Fruit fly (Drosophila melanogaster) whole organism, pupa: ENCODE data around the gene Cp15.

Source experiments
- CG10348 ChIP-seq: fragments of 200-800 bp; sonication (Bioruptor generic); IDR thresholded peaks from 2 replicates; pipeline ENCODE4 v1.3.6; 2022; ENCODE audit warnings: missing biosample characterization, missing genetic modification characterization
- CG12605 ChIP-seq: fragments of 200-800 bp; sonication (Bioruptor generic); IDR thresholded peaks from 2 replicates; pipeline ENCODE4 v1.3.6; 2022; ENCODE audit warnings: missing biosample characterization, missing genetic modification characterization
- CG13204 ChIP-seq: fragments of 200-800 bp; sonication (Bioruptor generic); optimal IDR thresholded peaks from 2 replicates; lab custom pipeline; 2018; ENCODE audit warnings: missing biosample characterization, mild to moderate bottlenecking, missing genetic modification characterization, moderate library complexity
- CG14655 ChIP-seq: fragments of 200-800 bp; sonication (Bioruptor generic); optimal IDR thresholded peaks from 3 replicates; lab custom pipeline; 2017; ENCODE audit warnings: mild to moderate bottlenecking, missing biosample characterization, missing genetic modification reagents, missing genetic modification characterization
- CG15710 ChIP-seq: fragments of 200-800 bp; sonication (Bioruptor generic); optimal IDR thresholded peaks from 2 replicates; lab custom pipeline; 2018; ENCODE audit warnings: missing biosample characterization, mild to moderate bottlenecking, missing genetic modification characterization, moderate library complexity
- CG17806 ChIP-seq: fragments of 200-800 bp; sonication (Bioruptor generic); optimal IDR thresholded peaks from 2 replicates; lab custom pipeline; 2018; ENCODE audit warnings: missing biosample characterization, mild to moderate bottlenecking, missing genetic modification characterization, moderate library complexity
- CG32121 ChIP-seq: fragments of 200-800 bp; sonication (Bioruptor generic); IDR thresholded peaks from 2 replicates; pipeline ENCODE4 v1.3.6; 2022; ENCODE audit warnings: missing biosample characterization, missing genetic modification characterization
- CG34367 ChIP-seq: fragments of 200-800 bp; sonication (Bioruptor generic); optimal IDR thresholded peaks from 2 replicates; lab custom pipeline; 2018; ENCODE audit warnings: missing biosample characterization, mild to moderate bottlenecking, missing genetic modification characterization
- CG4496 ChIP-seq: fragments of 200-800 bp; sonication (Bioruptor generic); IDR thresholded peaks from 3 replicates; pipeline ENCODE4 v1.3.6; 2022; ENCODE audit warnings: missing biosample characterization, missing genetic modification characterization
- CG8159 ChIP-seq: fragments of 200-800 bp; sonication (Bioruptor generic); optimal IDR thresholded peaks from 3 replicates; lab custom pipeline; 2018; ENCODE audit warnings: missing biosample characterization, mild to moderate bottlenecking, missing genetic modification characterization, moderate library complexity
- CG8301 ChIP-seq: fragments of 200-800 bp; sonication (Bioruptor generic); optimal IDR thresholded peaks from 2 replicates; lab custom pipeline; 2018; ENCODE audit warnings: missing biosample characterization, mild to moderate bottlenecking, missing genetic modification characterization
- CG9948 ChIP-seq: fragments of 200-800 bp; sonication (Bioruptor generic); optimal IDR thresholded peaks from 2 replicates; lab custom pipeline; 2018; ENCODE audit warnings: missing biosample characterization, mild to moderate bottlenecking, missing genetic modification characterization, moderate library complexity
- D1 ChIP-seq: fragments of 200-800 bp; sonication (Bioruptor generic); optimal IDR thresholded peaks from 2 replicates; lab custom pipeline; 2018; ENCODE audit warnings: missing biosample characterization, mild to moderate bottlenecking, missing genetic modification characterization, moderate library complexity
- EcR ChIP-seq: fragments of 200-800 bp; sonication (Bioruptor generic); optimal IDR thresholded peaks from 3 replicates; lab custom pipeline; 2019; ENCODE audit warnings: missing biosample characterization, missing genetic modification characterization, mild to moderate bottlenecking, moderate library complexity, missing genetic modification reagents
- Ets98B ChIP-seq: fragments of 200-800 bp; sonication (Bioruptor generic); IDR thresholded peaks from 2 replicates; pipeline ENCODE4 v1.3.6; 2022; ENCODE audit warnings: missing biosample characterization, missing genetic modification characterization
- Pif1A ChIP-seq: fragments of 200-800 bp; sonication (Bioruptor generic); optimal IDR thresholded peaks from 3 replicates; lab custom pipeline; 2016; ENCODE audit warnings: missing biosample characterization, missing genetic modification characterization
- Pif1B ChIP-seq: fragments of 200-800 bp; sonication (Bioruptor generic); optimal IDR thresholded peaks from 3 replicates; lab custom pipeline; 2016; ENCODE audit warnings: missing biosample characterization, missing genetic modification characterization
- Snoo ChIP-seq: fragments of 200-800 bp; sonication (Bioruptor generic); optimal IDR thresholded peaks from 3 replicates; lab custom pipeline; 2017; ENCODE audit warnings: missing biosample characterization, mild to moderate bottlenecking, missing genetic modification characterization, inconsistent platforms
- fd96Ca ChIP-seq: fragments of 200-800 bp; sonication (Bioruptor generic); IDR thresholded peaks from 3 replicates; pipeline ENCODE4 v1.3.6; 2022; ENCODE audit warnings: missing biosample characterization, missing genetic modification characterization
- gl ChIP-seq: fragments of 200-800 bp; sonication (Bioruptor generic); optimal IDR thresholded peaks from 2 replicates; lab custom pipeline; 2018; ENCODE audit warnings: missing biosample characterization, mild to moderate bottlenecking, missing genetic modification characterization
- rn ChIP-seq: fragments of 200-800 bp; sonication (Bioruptor generic); IDR thresholded peaks from 2 replicates; pipeline ENCODE4 v1.3.6; 2022; ENCODE audit warnings: missing biosample characterization, missing genetic modification characterization

Cp15 gene

dm6 chr3L:8731494-8731994 lies 3.3 kb downstream of the Cp15 start, which contains the start of gene Cp16:
TSS of gene Cp16 (plus strand) at chr3L:8731944.
- TF ChIP-seq CG10348 (GFP tag; lab: Robert Waterston, UW) (no peak), CG12605 (GFP tag; lab: Robert Waterston, UW) (no peak), gl (tag; lab: Kevin White, UChicago) (no peak), CG15710 (tag; lab: Kevin White, UChicago) (no peak), Snoo (tag; lab: Kevin White, UChicago) (no peak), CG8159 (tag; lab: Kevin White, UChicago) (no peak), CG14655 (GFP tag; lab: Kevin White, UChicago) (no peak), CG4496 (GFP tag; lab: Robert Waterston, UW) (no peak), CG34367 (tag; lab: Kevin White, UChicago) (no peak), fd96Ca (GFP tag; lab: Robert Waterston, UW) (no peak), EcR (GFP tag; lab: Kevin White, UChicago) (no peak), Pif1A (GFP tag; lab: Kevin White, UChicago) (no peak), D1 (tag; lab: Kevin White, UChicago) (no peak), CG17806 (no peak), CG9948 (tag; lab: Kevin White, UChicago) (no peak), CG8301 (tag; lab: Kevin White, UChicago) (no peak), CG32121 (no peak), Pif1B (GFP tag; lab: Kevin White, UChicago) (no peak)

dm6 chr3L:8741051-8741468 lies 12.8 kb downstream of the Cp15 start:
- TF ChIP-seq EcR (GFP tag; lab: Kevin White, UChicago) (no peak), CG8301 (tag; lab: Kevin White, UChicago) (no peak), CG32121 (no peak), CG4496 (GFP tag; lab: Robert Waterston, UW) (peak; percentile 46; the same call in 1 of the 3 replicates)

- TF ChIP-seq CG4496 (GFP tag; lab: Robert Waterston, UW) (no peak), Pif1B (GFP tag; lab: Kevin White, UChicago) (no peak), CG17806 (no peak), CG15710 (tag; lab: Kevin White, UChicago) (no peak), CG9948 (tag; lab: Kevin White, UChicago) (no peak), fd96Ca (GFP tag; lab: Robert Waterston, UW) (no peak), D1 (tag; lab: Kevin White, UChicago) (no peak), CG10348 (GFP tag; lab: Robert Waterston, UW) (no peak), CG14655 (GFP tag; lab: Kevin White, UChicago) (no peak), gl (tag; lab: Kevin White, UChicago) (no peak), CG32121 (no peak), Ets98B (GFP tag; lab: Robert Waterston, UW) (no peak), rn (GFP tag; lab: Robert Waterston, UW) (no peak), CG8159 (tag; lab: Kevin White, UChicago) (no peak)
Measured at dm6 chr3L:8745210-8745609, 16.9 kb downstream of the Cp15 start, which contains the start of gene Prm. TSS of gene Prm (minus strand) at chr3L:8745310.

- TF ChIP-seq EcR (GFP tag; lab: Kevin White, UChicago) (no peak), CG34367 (tag; lab: Kevin White, UChicago) (no peak), CG17806 (no peak), CG4496 (GFP tag; lab: Robert Waterston, UW) (no peak), CG14655 (GFP tag; lab: Kevin White, UChicago) (no peak), CG10348 (GFP tag; lab: Robert Waterston, UW) (no peak), CG13204 (GFP tag; lab: Kevin White, UChicago) (no peak), Pif1B (GFP tag; lab: Kevin White, UChicago) (no peak), fd96Ca (GFP tag; lab: Robert Waterston, UW) (no peak), Pif1A (GFP tag; lab: Kevin White, UChicago) (no peak), CG32121 (no peak), Snoo (tag; lab: Kevin White, UChicago) (no peak), D1 (tag; lab: Kevin White, UChicago) (no peak), CG8301 (tag; lab: Kevin White, UChicago) (no peak), CG9948 (tag; lab: Kevin White, UChicago) (no peak), CG12605 (GFP tag; lab: Robert Waterston, UW) (no peak), CG15710 (tag; lab: Kevin White, UChicago) (no peak), CG8159 (tag; lab: Kevin White, UChicago) (no peak)
Measured at dm6 chr3L:8746519-8746918, 18.2 kb downstream of the Cp15 start.

- TF ChIP-seq CG9948 (tag; lab: Kevin White, UChicago), result no peak
- TF ChIP-seq rn (GFP tag; lab: Robert Waterston, UW), result no peak
- no peak for TF ChIP-seq Ets98B (GFP tag; lab: Robert Waterston, UW)
- no peak for TF ChIP-seq Pif1A (GFP tag; lab: Kevin White, UChicago)
- no peak for TF ChIP-seq CG15710 (tag; lab: Kevin White, UChicago)
- no peak for TF ChIP-seq Pif1B (GFP tag; lab: Kevin White, UChicago)
- TF ChIP-seq CG34367 (tag; lab: Kevin White, UChicago), result no peak
- no peak for TF ChIP-seq CG17806
- no peak for TF ChIP-seq CG13204 (GFP tag; lab: Kevin White, UChicago)
Measured at dm6 chr3L:8748323-8748722, 20.0 kb downstream of the Cp15 start.

dm6 chr3L:8748839-8749238 lies 20.6 kb downstream of the Cp15 start:
- TF ChIP-seq D1 (tag; lab: Kevin White, UChicago) (peak; percentile 91), rn (GFP tag; lab: Robert Waterston, UW) (no peak)
